Worm (Caenorhabditis elegans): ENCODE measurements around the gene C24D10.49.

DNA sequence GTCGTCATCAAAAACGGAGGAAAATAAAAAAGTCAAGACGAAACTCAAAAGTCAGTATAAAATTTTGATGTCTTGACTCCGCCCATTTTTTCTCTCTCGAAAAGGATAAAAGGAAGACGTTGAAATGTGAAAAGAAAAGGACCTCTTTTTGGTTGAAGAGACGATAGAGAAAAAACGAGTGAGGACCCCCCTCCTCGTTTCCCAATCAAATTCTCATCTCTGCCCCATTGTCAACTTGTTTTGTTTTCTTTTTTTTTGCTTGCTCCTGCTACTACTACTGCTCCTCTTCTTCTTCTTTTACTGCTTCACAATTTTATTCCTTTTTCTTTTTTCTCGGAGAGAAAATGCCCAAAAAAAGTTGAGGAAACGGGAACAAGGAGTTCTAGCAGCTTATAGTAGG is 19.3 kb downstream of the C24D10.49 start:
- TF ChIP-seq snu-23 (GFP tag; optimal IDR thresholded peaks at IDR 0.05) (peak; percentile 39), ceh-82 (tag; optimal IDR thresholded peaks at IDR 0.05) (peak in 2 of 3 experiments; percentile 25 to 51), ceh-90 (tag; optimal IDR thresholded peaks at IDR 0.05) (no peak), mdl-1 (tag; optimal IDR thresholded peaks at IDR 0.05) (no peak), egl-27 (tag; optimal IDR thresholded peaks at IDR 0.05) (no peak), hlh-4 (tag; optimal IDR thresholded peaks at IDR 0.05) (no peak), nhr-12 (tag; optimal IDR thresholded peaks at IDR 0.05) (no peak), ama-1 (optimal IDR thresholded peaks at IDR 0.05) (no peak)

Data from whole organism, L1 larva.